Fruit fly (Drosophila melanogaster) whole organism, wandering third instar larva: ENCODE results near the gene LManII.

Experiments
- CG32264 ChIP-seq: fragments of 200-800 bp; sonication (Bioruptor generic); optimal IDR thresholded peaks from 2 replicates; lab custom pipeline; 2016; ENCODE audit warnings: missing biosample characterization, missing genetic modification characterization
- CG9705 ChIP-seq: fragments of 200-800 bp; sonication (Bioruptor generic); optimal IDR thresholded peaks from 2 replicates; lab custom pipeline; 2018; ENCODE audit warnings: missing biosample characterization, mild to moderate bottlenecking, missing genetic modification characterization
- Dfd ChIP-seq: fragments of >200 bp; optimal IDR thresholded peaks from 2 replicates; lab custom pipeline; 2017; ENCODE audit warnings: missing biosample characterization, missing genetic modification characterization
- Dif ChIP-seq: fragments of 200-275, 200-300 bp; sonication (Bioruptor generic); optimal IDR thresholded peaks from 2 replicates; lab custom pipeline; 2018; ENCODE audit warnings: missing biosample characterization, missing genetic modification characterization; ENCODE audit not compliant: partially characterized antibody
- HLH106 ChIP-seq: fragments of 200-800 bp; optimal IDR thresholded peaks from 3 replicates; lab custom pipeline; 2019; ENCODE audit warnings: missing biosample characterization, mild to moderate bottlenecking, missing genetic modification characterization, moderate library complexity
- Hnf4 ChIP-seq: fragments of 200-800 bp; sonication (Bioruptor generic); optimal IDR thresholded peaks from 2 replicates; lab custom pipeline; 2016; ENCODE audit warnings: missing biosample characterization, mild to moderate bottlenecking, missing genetic modification characterization
- Hr78 ChIP-seq: fragments of >200 bp; optimal IDR thresholded peaks from 2 replicates; lab custom pipeline; 2017; ENCODE audit warnings: missing biosample characterization, missing genetic modification characterization
- Hr83 ChIP-seq: fragments of 200-300 bp; sonication (Bioruptor generic); optimal IDR thresholded peaks from 2 replicates; lab custom pipeline; 2016; ENCODE audit warnings: missing biosample characterization, mild to moderate bottlenecking, missing genetic modification characterization, moderate library complexity; ENCODE audit not compliant: poor library complexity, severe bottlenecking
- Jra ChIP-seq: sonication (Bioruptor generic); optimal IDR thresholded peaks from 2 replicates; lab custom pipeline; 2016; ENCODE audit warnings: missing biosample characterization, missing genetic modification characterization
- Mio ChIP-seq: sonication (Bioruptor generic); optimal IDR thresholded peaks from 2 replicates; lab custom pipeline; 2016; ENCODE audit warnings: missing biosample characterization, missing genetic modification characterization
- Myc ChIP-seq: fragments of >200 bp; optimal IDR thresholded peaks from 2 replicates; lab custom pipeline; 2017
- Sp1 ChIP-seq: fragments of 200-800 bp; sonication (Bioruptor generic); optimal IDR thresholded peaks from 3 replicates; lab custom pipeline; 2019; ENCODE audit warnings: missing biosample characterization, mild to moderate bottlenecking, missing genetic modification characterization, moderate library complexity
- br ChIP-seq: fragments of 200-800 bp; sonication (Bioruptor generic); optimal IDR thresholded peaks from 2 replicates; lab custom pipeline; 2016; ENCODE audit warnings: missing biosample characterization, missing genetic modification characterization
- dl ChIP-seq, 2 experiments: fragments of 175-275, 200-275 bp in 1 of 2; fragments of 200-275 bp in 1 of 2; sonication (Bioruptor generic); optimal IDR thresholded peaks; lab custom pipeline; 2018; ENCODE audit warnings: mild to moderate bottlenecking in 2 of 2, missing biosample characterization in 2 of 2, missing genetic modification characterization in 2 of 2, moderate library complexity in 2 of 2; ENCODE audit not compliant: partially characterized antibody in 2 of 2, insufficient read depth in 1 of 2
- dsf ChIP-seq: sonication (Bioruptor generic); optimal IDR thresholded peaks from 2 replicates; lab custom pipeline; 2016; ENCODE audit warnings: missing biosample characterization, missing genetic modification characterization, borderline replicate concordance
- ey ChIP-seq: fragments of 200-800 bp; sonication (Bioruptor generic); optimal IDR thresholded peaks from 2 replicates; lab custom pipeline; 2016; ENCODE audit warnings: missing biosample characterization, missing genetic modification characterization
- foxo ChIP-seq, 2 experiments: fragments of 200-800 bp; sonication (Bioruptor generic); optimal IDR thresholded peaks; 2 replicates in 1 of 2; 3 replicates in 1 of 2; lab custom pipeline; 2016 to 2017; ENCODE audit warnings: missing biosample characterization in 2 of 2, missing genetic modification characterization in 2 of 2
- fru ChIP-seq: fragments of 200-800 bp; sonication (Bioruptor generic); optimal IDR thresholded peaks from 3 replicates; lab custom pipeline; 2016; ENCODE audit warnings: missing biosample characterization, mild to moderate bottlenecking, missing genetic modification characterization
- h ChIP-seq: fragments of 200-800 bp; sonication (Bioruptor generic); optimal IDR thresholded peaks from 3 replicates; lab custom pipeline; 2016; ENCODE audit warnings: missing biosample characterization, mild to moderate bottlenecking, missing genetic modification characterization
- jim ChIP-seq: fragments of 175-275, 200-325 bp; sonication (Bioruptor generic); optimal IDR thresholded peaks from 2 replicates; lab custom pipeline; 2016; ENCODE audit warnings: missing biosample characterization, mild to moderate bottlenecking, missing genetic modification characterization
- pan ChIP-seq: fragments of >200 bp; optimal IDR thresholded peaks from 2 replicates; lab custom pipeline; 2017
- psq ChIP-seq: fragments of 200-800 bp; sonication (Bioruptor generic); optimal IDR thresholded peaks from 3 replicates; lab custom pipeline; 2017; ENCODE audit warnings: missing biosample characterization, mild to moderate bottlenecking, missing genetic modification characterization, moderate library complexity
- rgr ChIP-seq: fragments of 200-800 bp; sonication (Bioruptor generic); optimal IDR thresholded peaks from 3 replicates; lab custom pipeline; 2016; ENCODE audit warnings: missing biosample characterization, mild to moderate bottlenecking, missing genetic modification characterization
- sv ChIP-seq: fragments of 200-800 bp; sonication (Bioruptor generic); optimal IDR thresholded peaks from 3 replicates; lab custom pipeline; 2016; ENCODE audit warnings: missing biosample characterization, missing genetic modification characterization
- tai ChIP-seq: sonication (Bioruptor generic); optimal IDR thresholded peaks from 2 replicates; lab custom pipeline; 2016; ENCODE audit warnings: missing biosample characterization, missing genetic modification characterization
- usp ChIP-seq: fragments of >200 bp; optimal IDR thresholded peaks from 2 replicates; lab custom pipeline; 2017; ENCODE audit warnings: missing biosample characterization, missing genetic modification characterization
- woc ChIP-seq: sonication (Bioruptor generic); optimal IDR thresholded peaks from 2 replicates; lab custom pipeline; 2016; ENCODE audit warnings: missing biosample characterization, mild to moderate bottlenecking, missing genetic modification characterization

Gene LManII

dm6 chr2L:10442048-10442790 is 15.2 kb upstream of the LManII start, which contains the start of gene loh:
Gene loh (plus strand): TSS chr2L:10442534.
- no peak for TF ChIP-seq CG32264 (GFP tag; lab: Kevin White, UChicago)
- TF ChIP-seq usp, result no peak
- TF ChIP-seq sv (GFP tag; lab: Kevin White, UChicago), result peak; percentile 28
- TF ChIP-seq fru, result no peak

- TF ChIP-seq dl (GFP tag; optimal IDR thresholded peaks at IDR 0.05; lab: Kevin White, UChicago; ENCODE audit: insufficient read depth in 1 of 2, partially characterized antibody in 2 of 2) (no peak), rgr (no peak), HLH106 (tag; lab: Kevin White, UChicago) (no peak), sv (GFP tag; lab: Kevin White, UChicago) (no peak), Hnf4 (GFP tag; lab: Kevin White, UChicago) (no peak), dsf (GFP tag; lab: Kevin White, UChicago) (no peak), tai (no peak), Sp1 (GFP tag; lab: Kevin White, UChicago) (no peak), Hr78 (GFP tag; lab: Kevin White, UChicago) (no peak), Jra (no peak), CG32264 (GFP tag; lab: Kevin White, UChicago) (no peak), usp (no peak), fru (no peak), psq (no peak), pan (lab: Kevin White, UChicago) (no peak)
These were observed 5.2 kb upstream of the LManII start, which contains the start of gene ppk10 for dm6 chr2L:10452296-10452695. Gene ppk10 (minus strand): TSS chr2L:10452396.

- no peak for TF ChIP-seq woc (GFP tag; lab: Kevin White, UChicago)
- TF ChIP-seq Hr83, result no peak
- no peak for TF ChIP-seq CG9705 (GFP tag; lab: Kevin White, UChicago)
- TF ChIP-seq Sp1 (GFP tag; lab: Kevin White, UChicago), result no peak
- no peak for TF ChIP-seq h (GFP tag; lab: Kevin White, UChicago)
- TF ChIP-seq pan (lab: Kevin White, UChicago), result no peak
- TF ChIP-seq br (GFP tag; lab: Kevin White, UChicago), result no peak
- TF ChIP-seq jim (GFP tag; lab: Kevin White, UChicago), result no peak
- TF ChIP-seq foxo (GFP tag; optimal IDR thresholded peaks at IDR 0.05; lab: Kevin White, UChicago), result no peak
- no peak for TF ChIP-seq dl (GFP tag; optimal IDR thresholded peaks at IDR 0.05; lab: Kevin White, UChicago; ENCODE audit: insufficient read depth in 1 of 2, partially characterized antibody in 2 of 2)
These were observed 1.4 kb upstream of the LManII start for dm6 chr2L:10455944-10456520.

DNA sequence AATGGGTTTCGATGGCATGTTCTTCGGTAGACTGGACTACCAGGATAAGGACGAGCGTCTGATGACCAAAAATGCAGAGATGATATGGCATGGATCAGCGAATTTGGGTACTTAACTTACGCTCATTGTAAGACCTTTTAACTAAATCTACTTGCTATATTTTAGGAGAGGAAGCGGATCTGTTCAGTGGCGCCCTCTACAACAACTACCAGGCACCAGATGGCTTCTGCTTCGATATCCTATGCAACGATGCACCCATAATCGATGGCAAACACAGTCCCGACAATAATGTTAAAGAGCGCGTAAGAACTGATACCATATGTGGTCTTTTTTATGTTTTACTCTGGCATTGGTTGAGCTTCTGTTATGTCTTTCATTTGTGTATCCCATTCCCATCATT is 1.5 kb downstream of the LManII start:
- TF ChIP-seq ey (GFP tag; lab: Kevin White, UChicago) (no peak), rgr (no peak), tai (no peak), jim (GFP tag; lab: Kevin White, UChicago) (no peak), h (GFP tag; lab: Kevin White, UChicago) (no peak), Sp1 (GFP tag; lab: Kevin White, UChicago) (no peak), psq (no peak), Dfd (GFP tag; lab: Kevin White, UChicago) (no peak), Mio (GFP tag; lab: Kevin White, UChicago) (no peak), Jra (no peak), Myc (lab: Kevin White, UChicago) (no peak), woc (GFP tag; lab: Kevin White, UChicago) (no peak), Hnf4 (GFP tag; lab: Kevin White, UChicago) (no peak), Dif (GFP tag; lab: Kevin White, UChicago) (no peak), usp (no peak), CG9705 (GFP tag; lab: Kevin White, UChicago) (no peak), dl (GFP tag; optimal IDR thresholded peaks at IDR 0.05; lab: Kevin White, UChicago; ENCODE audit: insufficient read depth in 1 of 2, partially characterized antibody in 2 of 2) (no peak), Hr83 (no peak), Hr78 (GFP tag; lab: Kevin White, UChicago) (no peak), fru (no peak)
- TF ChIP-seq, all 38 proteins: peak for 0

DNA sequence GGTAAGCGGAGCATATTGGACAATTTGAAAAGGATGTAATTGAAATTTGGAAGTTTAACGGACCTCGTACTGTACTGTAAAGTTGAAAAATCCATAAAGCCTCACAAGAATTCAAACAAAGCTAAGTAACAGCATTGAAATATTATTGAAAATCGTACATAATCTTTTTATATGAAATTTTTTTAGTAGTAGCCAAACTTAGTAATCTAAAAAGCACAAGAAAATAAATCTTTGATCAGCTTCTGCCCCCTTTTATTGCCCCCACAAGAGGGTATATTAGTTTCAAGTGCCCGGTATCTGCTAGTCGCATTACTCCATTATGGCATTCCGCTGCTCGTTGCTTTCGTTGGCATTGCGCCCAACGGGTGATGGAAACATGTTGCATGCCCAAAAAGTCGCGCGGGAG is 9.4 kb downstream of the LManII start:
- peak; percentile 2 for TF ChIP-seq sv (GFP tag; lab: Kevin White, UChicago)
- no peak for TF ChIP-seq dsf (GFP tag; lab: Kevin White, UChicago)
